Fruit fly (Drosophila melanogaster): ENCODE results near the gene Ugt36A1.

Ugt36A1 gene

dm6 chr2L:3647521-3648172, 28.8 kb downstream of the Ugt36A1 start:
- peak; percentile 14 for TF ChIP-seq CG17801 (GFP tag; optimal IDR thresholded peaks at IDR 0.05; ENCODE audit: partially characterized antibody)

dm6 chr2L:3648173-3648972, 29.5 kb downstream of the Ugt36A1 start:
- TF ChIP-seq CG17801 (GFP tag; optimal IDR thresholded peaks at IDR 0.05; ENCODE audit: partially characterized antibody): no peak

- TF ChIP-seq CG17801 (GFP tag; optimal IDR thresholded peaks at IDR 0.05; ENCODE audit: partially characterized antibody): no peak
These were observed 36.2 kb downstream of the Ugt36A1 start for dm6 chr2L:3654956-3655618.

dm6 chr2L:3655698-3656105, 36.8 kb downstream of the Ugt36A1 start:
- TF ChIP-seq CG17801 (GFP tag; optimal IDR thresholded peaks at IDR 0.05; ENCODE audit: partially characterized antibody): peak; percentile 98

- TF ChIP-seq CG17801 (GFP tag; optimal IDR thresholded peaks at IDR 0.05; ENCODE audit: partially characterized antibody): no peak
These were observed 37.8 kb downstream of the Ugt36A1 start, which contains the start of gene for for dm6 chr2L:3656667-3657066. for (minus strand) TSS chr2L:3656953.

- no peak for TF ChIP-seq CG17801 (GFP tag; optimal IDR thresholded peaks at IDR 0.05; ENCODE audit: partially characterized antibody)
These were observed 38.6 kb downstream of the Ugt36A1 start for dm6 chr2L:3657349-3658142.

- TF ChIP-seq CG17801 (GFP tag; optimal IDR thresholded peaks at IDR 0.05; ENCODE audit: partially characterized antibody): no peak
These were observed 43.5 kb downstream of the Ugt36A1 start, which contains the start of gene Drgx for dm6 chr2L:3662307-3662795. Drgx (plus strand) TSS chr2L:3662745.

- TF ChIP-seq CG17801 (GFP tag; optimal IDR thresholded peaks at IDR 0.05; ENCODE audit: partially characterized antibody): no peak
These were observed 49.6 kb downstream of the Ugt36A1 start, which contains the start of gene Sfp24Ba for dm6 chr2L:3668451-3668850. Sfp24Ba (minus strand) TSS chr2L:3668551.

dm6 chr2L:3669034-3669433, 50.1 kb downstream of the Ugt36A1 start, which contains the start of gene Sfp24Bd:
Sfp24Bd (minus strand) TSS chr2L:3669134.
- TF ChIP-seq CG17801 (GFP tag; optimal IDR thresholded peaks at IDR 0.05; ENCODE audit: partially characterized antibody): no peak

- TF ChIP-seq CG17801 (GFP tag; optimal IDR thresholded peaks at IDR 0.05; ENCODE audit: partially characterized antibody): no peak
These were observed 50.8 kb downstream of the Ugt36A1 start, which contains the start of gene Sfp24Bb for dm6 chr2L:3669675-3670074. Sfp24Bb (minus strand) TSS chr2L:3669775.

dm6 chr2L:3670481-3670880, 51.6 kb downstream of the Ugt36A1 start, which contains the start of gene Sfp24Bc:
Sfp24Bc (minus strand) TSS chr2L:3670581.
- no peak for TF ChIP-seq CG17801 (GFP tag; optimal IDR thresholded peaks at IDR 0.05; ENCODE audit: partially characterized antibody)

All from ovary, adult (tissue).